Worm (Caenorhabditis elegans) whole organism, L4/young adult: Measurements from ENCODE around the gene hlh-11.
A peak's percentile ranks its signal among the peaks of the same experiment; 100 is the strongest.

Experiments used
- W03F9.2 ChIP-seq: fragments of 150-350 bp; optimal IDR thresholded peaks from 2 replicates; lab custom pipeline; 2014; ENCODE audit warnings: missing biosample characterization, missing genetic modification characterization
- dao-5 ChIP-seq: sonication (generic microtip); optimal IDR thresholded peaks from 2 replicates; lab custom pipeline; 2016; ENCODE audit warnings: missing genotype, missing genetic modification characterization, moderate library complexity, missing compliant biosample characterization
- him-1 ChIP-seq: sonication (generic microtip); optimal IDR thresholded peaks from 2 replicates; lab custom pipeline; 2016; ENCODE audit warnings: missing genotype, missing genetic modification reagents, missing genetic modification characterization, missing compliant biosample characterization

hlh-11 gene

ce11 chrIII:9665490-9666179, 46.1 kb downstream of the hlh-11 start:
- TF ChIP-seq W03F9.2 (tag; lab: Kevin White, UChicago) (no peak), him-1 (tag; lab: Kevin White, UChicago) (no peak), dao-5 (tag; lab: Kevin White, UChicago) (no peak)

ce11 chrIII:9666239-9666638, 46.7 kb downstream of the hlh-11 start:
- TF ChIP-seq W03F9.2 (tag; lab: Kevin White, UChicago) (no peak), dao-5 (tag; lab: Kevin White, UChicago) (no peak), him-1 (tag; lab: Kevin White, UChicago) (no peak)

ce11 chrIII:9666668-9667067, 47.2 kb downstream of the hlh-11 start:
- TF ChIP-seq W03F9.2 (tag; lab: Kevin White, UChicago) (no peak), dao-5 (tag; lab: Kevin White, UChicago) (no peak), him-1 (tag; lab: Kevin White, UChicago) (no peak)

- TF ChIP-seq him-1 (tag; lab: Kevin White, UChicago) (peak; percentile 91), W03F9.2 (tag; lab: Kevin White, UChicago) (no peak), dao-5 (tag; lab: Kevin White, UChicago) (no peak)
These were observed 48.2 kb downstream of the hlh-11 start, which contains the start of gene C07A9.9 for ce11 chrIII:9667591-9668265. C07A9.9 (minus strand) TSS chrIII:9667641.

ce11 chrIII:9669546-9669945, 50.0 kb downstream of the hlh-11 start:
- TF ChIP-seq W03F9.2 (tag; lab: Kevin White, UChicago), result no peak
- TF ChIP-seq him-1 (tag; lab: Kevin White, UChicago), result no peak
- TF ChIP-seq dao-5 (tag; lab: Kevin White, UChicago), result no peak
